Fruit fly (Drosophila melanogaster): ENCODE measurements around the gene jumu.

jumu gene

DNA sequence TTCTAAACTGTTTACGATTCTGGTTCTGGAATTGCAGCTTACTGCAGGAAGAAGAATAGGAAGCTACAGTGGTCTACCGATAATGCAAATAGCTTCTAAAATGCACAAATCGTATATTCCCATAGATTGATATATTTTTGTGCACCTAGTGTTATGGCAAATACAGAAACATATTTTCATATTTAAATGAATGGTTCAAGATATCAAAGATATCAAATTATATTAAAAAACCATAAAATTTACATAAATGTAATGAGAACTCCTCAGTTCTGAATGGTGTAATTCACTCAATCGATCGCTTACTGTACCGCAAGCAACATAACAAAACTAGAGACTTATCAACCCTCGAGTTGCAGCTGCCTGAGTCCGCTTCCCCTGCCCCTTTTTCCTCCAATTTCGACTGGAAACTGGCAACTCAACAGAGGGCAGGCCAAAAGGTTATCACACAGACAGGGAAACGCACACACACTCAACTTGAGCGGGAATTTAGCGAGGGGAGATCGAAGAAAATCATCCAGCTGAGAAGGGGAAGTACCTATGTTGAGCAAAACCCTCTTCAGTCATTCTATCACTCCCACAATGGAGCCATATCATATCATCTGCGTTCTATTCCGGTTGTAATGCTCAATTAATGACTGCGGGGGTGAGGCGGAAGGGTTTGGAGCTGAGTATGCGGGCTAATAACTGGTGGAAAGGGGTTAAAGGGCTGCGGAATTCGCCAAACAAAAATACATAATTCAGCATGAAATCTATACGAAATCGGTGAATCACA is 4.1 kb downstream of the jumu start (continued):
- TF ChIP-seq CG9215 (GFP tag; IDR thresholded peaks at IDR 0.05) (no peak), Chrac-16 (GFP tag; optimal IDR thresholded peaks at IDR 0.05) (peak; percentile 9), Doc3 (GFP tag; IDR thresholded peaks at IDR 0.05; ENCODE audit: partially characterized antibody) (no peak), zen (tag; optimal IDR thresholded peaks at IDR 0.05) (peak; percentile 29), CG18619 (GFP tag; optimal IDR thresholded peaks at IDR 0.05) (peak; percentile 6), BEAF-32 (GFP tag; optimal IDR thresholded peaks at IDR 0.05) (no peak), unpg (GFP tag; optimal IDR thresholded peaks at IDR 0.05) (peak; percentile 34), CG10462 (GFP tag; optimal IDR thresholded peaks at IDR 0.05) (no peak), ap (GFP tag; IDR thresholded peaks at IDR 0.05) (no peak), hkb (optimal IDR thresholded peaks at IDR 0.05) (peak; percentile 98), hkb (GFP tag; IDR thresholded peaks at IDR 0.05) (no peak), croc (GFP tag; conservative IDR thresholded peaks at IDR 0.05) (peak; percentile 27; the same call in 2 of the 3 replicates), org-1 (GFP tag; optimal IDR thresholded peaks at IDR 0.05) (no peak), mirr (GFP tag; optimal IDR thresholded peaks at IDR 0.05) (no peak), twi (tag; optimal IDR thresholded peaks at IDR 0.05) (peak; percentile 31), Med (GFP tag) (no peak), CG33557 (GFP tag; optimal IDR thresholded peaks at IDR 0.05) (peak; percentile 86), CG15073 (GFP tag; optimal IDR thresholded peaks at IDR 0.05) (no peak), ase (GFP tag; IDR thresholded peaks at IDR 0.05) (no peak), CG12299 (tag; optimal IDR thresholded peaks at IDR 0.05) (no peak), H15 (GFP tag; IDR thresholded peaks at IDR 0.05) (no peak), Poxn (GFP tag; IDR thresholded peaks at IDR 0.05) (no peak), NC2β (GFP tag; optimal IDR thresholded peaks at IDR 0.05) (no peak), Sry-δ (GFP tag; optimal IDR thresholded peaks at IDR 0.05) (no peak), CG16813 (GFP tag; IDR thresholded peaks at IDR 0.05; ENCODE audit: partially characterized antibody) (no peak), CG17385 (GFP tag; optimal IDR thresholded peaks at IDR 0.05) (peak; percentile 30), ATbp (GFP tag; optimal IDR thresholded peaks at IDR 0.05) (peak; percentile 5), CG7786 (GFP tag; optimal IDR thresholded peaks at IDR 0.05) (no peak), Stat92E (GFP tag; optimal IDR thresholded peaks at IDR 0.05) (no peak), Blimp-1 (GFP tag; optimal IDR thresholded peaks at IDR 0.05) (peak; percentile 40), CG18262 (tag; optimal IDR thresholded peaks at IDR 0.05) (peak; percentile 75), CkIIα-i1 (GFP tag; IDR thresholded peaks at IDR 0.05) (no peak), CG6683 (GFP tag; optimal IDR thresholded peaks at IDR 0.05) (no peak), ac (GFP tag; optimal IDR thresholded peaks at IDR 0.05) (peak; percentile 85), Gsc (GFP tag; IDR thresholded peaks at IDR 0.05) (no peak), fu2 (GFP tag; optimal IDR thresholded peaks at IDR 0.05) (no peak), CG6791 (GFP tag; IDR thresholded peaks at IDR 0.05; ENCODE audit: partially characterized antibody) (no peak), hbn (GFP tag; IDR thresholded peaks at IDR 0.05; ENCODE audit: partially characterized antibody) (no peak), CG2712 (tag; optimal IDR thresholded peaks at IDR 0.05) (peak; percentile 73), CG15269 (tag; optimal IDR thresholded peaks at IDR 0.05) (peak; percentile 5), D19A (tag; optimal IDR thresholded peaks at IDR 0.05) (peak; percentile 35), gsb-n (tag; optimal IDR thresholded peaks at IDR 0.05) (peak; percentile 25), gcm (GFP tag; optimal IDR thresholded peaks at IDR 0.05) (peak; percentile 59), Nf-YB (GFP tag; optimal IDR thresholded peaks at IDR 0.05) (peak; percentile 20), CG18599 (GFP tag; optimal IDR thresholded peaks at IDR 0.05) (peak; percentile 43), rib (GFP tag; IDR thresholded peaks at IDR 0.05) (no peak), Max (GFP tag; optimal IDR thresholded peaks at IDR 0.05) (peak; percentile 4), Trl (optimal IDR thresholded peaks at IDR 0.05) (no peak), Trl (GFP tag; optimal IDR thresholded peaks at IDR 0.05) (no peak)
